Worm (Caenorhabditis elegans) whole organism, late embryonic: ENCODE measurements around the gene srlf-32.

ENCODE experiments used
- ceh-34 ChIP-seq: sonication (generic microtip); optimal IDR thresholded peaks from 2 replicates; lab custom pipeline; 2016; ENCODE audit warnings: mild to moderate bottlenecking, missing genetic modification characterization, missing compliant biosample characterization
- dve-1 ChIP-seq: sonication (generic microtip); optimal IDR thresholded peaks from 2 replicates; lab custom pipeline; 2017; ENCODE audit warnings: antibody characterized with exemption, mild to moderate bottlenecking, missing genetic modification characterization, missing compliant biosample characterization
- nfya-1 ChIP-seq: sonication (generic microtip); optimal IDR thresholded peaks from 2 replicates; lab custom pipeline; 2017; ENCODE audit warnings: missing genetic modification characterization, mild to moderate bottlenecking, missing compliant biosample characterization, antibody characterized with exemption, moderate library complexity
- nhr-11 ChIP-seq: fragments of 150-350 bp; optimal IDR thresholded peaks from 2 replicates; lab custom pipeline; 2014; ENCODE audit warnings: missing biosample characterization, missing genetic modification characterization
- npax-4 ChIP-seq: sonication (generic microtip); optimal IDR thresholded peaks from 2 replicates; lab custom pipeline; 2016; ENCODE audit warnings: missing genetic modification characterization, missing compliant biosample characterization
- pha-2 ChIP-seq: sonication (generic microtip); optimal IDR thresholded peaks from 2 replicates; lab custom pipeline; 2017; ENCODE audit warnings: mild to moderate bottlenecking, missing genetic modification characterization, missing compliant biosample characterization
- pha-4 ChIP-seq: fragments of 150-350 bp; optimal IDR thresholded peaks from 2 replicates; lab custom pipeline; 2018; ENCODE audit warnings: missing biosample characterization, missing genetic modification reagents, missing genetic modification characterization
- pqm-1 ChIP-seq: sonication (generic microtip); optimal IDR thresholded peaks from 2 replicates; lab custom pipeline; 2016; ENCODE audit warnings: missing genetic modification characterization, missing compliant biosample characterization
- rnt-1 ChIP-seq: sonication (generic microtip); optimal IDR thresholded peaks from 2 replicates; lab custom pipeline; 2016; ENCODE audit warnings: missing genetic modification characterization, missing compliant biosample characterization
- tbx-2 ChIP-seq: sonication (generic microtip); optimal IDR thresholded peaks from 2 replicates; lab custom pipeline; 2016; ENCODE audit warnings: missing genetic modification characterization, missing compliant biosample characterization
- unc-3 ChIP-seq, 2 experiments: fragments of 200-800 bp in 1 of 2; sonication (Bioruptor generic) in 1 of 2; sonication (generic microtip) in 1 of 2; conservative IDR thresholded peaks in 1 of 2; optimal IDR thresholded peaks in 1 of 2; 2 replicates each; pipeline versions ENCODE4 v1.3.6 to Lab custom; 2016 to 2022; ENCODE audit warnings: missing compliant biosample characterization in 2 of 2, missing genetic modification characterization in 2 of 2, missing genetic modification reagents in 1 of 2
- unc-86 ChIP-seq: sonication (generic microtip); optimal IDR thresholded peaks from 2 replicates; lab custom pipeline; 2016; ENCODE audit warnings: missing genetic modification characterization, missing compliant biosample characterization

DNA sequence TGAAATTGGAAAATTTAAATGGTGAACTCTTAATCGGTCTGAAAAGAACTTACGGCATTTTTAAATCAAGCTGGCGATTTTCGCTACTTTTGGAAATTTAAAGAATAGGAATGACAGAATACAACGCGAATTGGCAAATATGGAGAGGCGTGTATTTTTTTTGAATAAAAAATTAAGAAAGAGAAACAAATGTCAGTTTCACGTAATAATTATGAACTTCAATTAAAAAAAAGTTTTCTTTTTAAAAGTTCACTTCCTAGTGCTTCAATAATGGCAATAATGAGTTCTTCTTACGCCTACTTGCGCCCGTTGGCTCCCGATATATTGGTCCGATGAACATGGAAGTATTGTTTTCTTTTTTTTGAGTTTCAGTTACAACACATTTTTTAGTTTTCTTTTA, 48.2 kb upstream of the srlf-32 start, which contains the start of gene pph-2:
- TF ChIP-seq rnt-1 (no peak), unc-3 (GFP tag; conservative IDR thresholded peaks at IDR 0.05; lab: Robert Waterston, UW) (no peak), unc-3 (tag; optimal IDR thresholded peaks at IDR 0.05; lab: Kevin White, UChicago) (no peak), pqm-1 (no peak), npax-4 (tag; lab: Kevin White, UChicago) (no peak), nfya-1 (tag; lab: Kevin White, UChicago) (no peak), nhr-11 (tag; lab: Kevin White, UChicago) (no peak), dve-1 (tag; lab: Kevin White, UChicago) (no peak), unc-86 (tag; lab: Kevin White, UChicago) (no peak), tbx-2 (tag; lab: Kevin White, UChicago) (no peak), pha-2 (no peak), ceh-34 (tag; lab: Kevin White, UChicago) (no peak), pha-4 (tag; lab: Kevin White, UChicago) (no peak)
